Worm (Caenorhabditis elegans) whole organism, mixed stage, embryonic: ENCODE results near the gene rpc-25.

Source experiments
- M03D4.4 ChIP-seq: sonication (generic microtip); optimal IDR thresholded peaks from 2 replicates; lab custom pipeline; 2017; ENCODE audit warnings: mild to moderate bottlenecking, missing genetic modification characterization, missing compliant biosample characterization
- blmp-1 ChIP-seq: fragments of 150-350 bp; optimal IDR thresholded peaks from 2 replicates; lab custom pipeline; 2014; ENCODE audit warnings: missing biosample characterization, missing genetic modification characterization
- ceh-39 ChIP-seq: fragments of 150-350 bp; optimal IDR thresholded peaks from 2 replicates; lab custom pipeline; 2014; ENCODE audit warnings: missing biosample characterization, missing genetic modification characterization
- ceh-43 ChIP-seq: fragments of 200-800 bp; sonication (Bioruptor generic); optimal IDR thresholded peaks from 2 replicates; lab custom pipeline; 2018; ENCODE audit warnings: mild to moderate bottlenecking, missing genetic modification characterization, moderate library complexity, missing compliant biosample characterization
- ceh-83 ChIP-seq: fragments of 200-800 bp; sonication (Bioruptor generic); optimal IDR thresholded peaks from 2 replicates; lab custom pipeline; 2018; ENCODE audit warnings: mild to moderate bottlenecking, missing genetic modification characterization, missing compliant biosample characterization
- ces-1 ChIP-seq: fragments of 150-350 bp; optimal IDR thresholded peaks from 2 replicates; lab custom pipeline; 2014; ENCODE audit warnings: missing biosample characterization, missing genetic modification reagents, missing genetic modification characterization
- cnd-1 ChIP-seq: fragments of 200-800 bp; sonication (Bioruptor generic); optimal IDR thresholded peaks from 2 replicates; lab custom pipeline; 2018; ENCODE audit warnings: mild to moderate bottlenecking, missing genetic modification characterization, missing compliant biosample characterization
- drap-1 ChIP-seq: fragments of 200-800 bp; sonication (Bioruptor generic); optimal IDR thresholded peaks from 3 replicates; lab custom pipeline; 2018; ENCODE audit warnings: mild to moderate bottlenecking, missing genetic modification characterization, missing compliant biosample characterization
- elt-1 ChIP-seq: sonication (generic microtip); optimal IDR thresholded peaks from 2 replicates; lab custom pipeline; 2017; ENCODE audit warnings: missing genetic modification characterization, mild to moderate bottlenecking, missing compliant biosample characterization, antibody characterized with exemption, moderate library complexity, borderline replicate concordance; ENCODE audit not compliant: insufficient read depth
- elt-3 ChIP-seq: fragments of 150-350 bp; optimal IDR thresholded peaks from 2 replicates; lab custom pipeline; 2014; ENCODE audit warnings: missing biosample characterization, missing genetic modification characterization
- ham-2 ChIP-seq: fragments of 200-800 bp; sonication (Bioruptor generic); optimal IDR thresholded peaks from 2 replicates; lab custom pipeline; 2018; ENCODE audit warnings: mild to moderate bottlenecking, missing genetic modification characterization, missing compliant biosample characterization
- hlh-1 ChIP-seq: fragments of 150-350 bp; optimal IDR thresholded peaks from 2 replicates; lab custom pipeline; 2014; ENCODE audit warnings: missing biosample characterization, missing genetic modification reagents, missing genetic modification characterization
- lin-13 ChIP-seq: fragments of 150-350 bp; optimal IDR thresholded peaks from 2 replicates; lab custom pipeline; 2014; ENCODE audit warnings: missing biosample characterization, missing genetic modification characterization
- lin-32 ChIP-seq: fragments of 200-800 bp; sonication (Bioruptor generic); optimal IDR thresholded peaks from 2 replicates; lab custom pipeline; 2018; ENCODE audit warnings: mild to moderate bottlenecking, missing genetic modification characterization, missing compliant biosample characterization
- lsy-2 ChIP-seq: fragments of 150-350 bp; optimal IDR thresholded peaks from 2 replicates; lab custom pipeline; 2014; ENCODE audit warnings: missing biosample characterization, missing genetic modification characterization
- mab-5 ChIP-seq: fragments of 150-350 bp; optimal IDR thresholded peaks from 2 replicates; lab custom pipeline; 2014; ENCODE audit warnings: missing biosample characterization, missing genetic modification characterization
- nhr-12 ChIP-seq: fragments of 150-350 bp; optimal IDR thresholded peaks from 2 replicates; lab custom pipeline; 2014; ENCODE audit warnings: missing biosample characterization, missing genetic modification characterization
- nhr-2 ChIP-seq: fragments of 150-350 bp; optimal IDR thresholded peaks from 2 replicates; lab custom pipeline; 2014; ENCODE audit warnings: missing biosample characterization, missing genetic modification characterization
- nhr-237 ChIP-seq: fragments of 150-350 bp; optimal IDR thresholded peaks from 2 replicates; lab custom pipeline; 2014; ENCODE audit warnings: missing biosample characterization, missing genetic modification characterization
- nhr-28 ChIP-seq: fragments of 150-350 bp; optimal IDR thresholded peaks from 2 replicates; lab custom pipeline; 2014; ENCODE audit warnings: missing biosample characterization, missing genetic modification characterization
- nhr-76 ChIP-seq: sonication (generic microtip); optimal IDR thresholded peaks from 2 replicates; lab custom pipeline; 2017; ENCODE audit warnings: missing biosample characterization, missing genetic modification characterization
- pha-4 ChIP-seq: fragments of 150-350 bp; optimal IDR thresholded peaks from 2 replicates; lab custom pipeline; 2018; ENCODE audit warnings: missing biosample characterization, missing genetic modification reagents, missing genetic modification characterization
- snpc-4 ChIP-seq: fragments of 150-350 bp; optimal IDR thresholded peaks from 2 replicates; lab custom pipeline; 2014; ENCODE audit warnings: missing biosample characterization, missing genetic modification characterization
- tbx-8 ChIP-seq: fragments of 200-800 bp; sonication (Bioruptor generic); optimal IDR thresholded peaks from 2 replicates; lab custom pipeline; 2018; ENCODE audit warnings: mild to moderate bottlenecking, missing genetic modification characterization, moderate library complexity, missing compliant biosample characterization
- unc-120 ChIP-seq: sonication (generic microtip); optimal IDR thresholded peaks from 2 replicates; lab custom pipeline; 2017; ENCODE audit warnings: missing genetic modification characterization, missing compliant biosample characterization; ENCODE audit not compliant: poor library complexity, severe bottlenecking
- unc-39 ChIP-seq: fragments of 150-350 bp; optimal IDR thresholded peaks from 2 replicates; lab custom pipeline; 2014; ENCODE audit warnings: missing biosample characterization, missing genetic modification characterization
- unc-62 ChIP-seq: fragments of 150-350 bp; optimal IDR thresholded peaks from 2 replicates; lab custom pipeline; 2014; ENCODE audit warnings: missing biosample characterization, missing genetic modification reagents, missing genetic modification characterization
- zip-8 ChIP-seq: fragments of 150-350 bp; optimal IDR thresholded peaks from 2 replicates; lab custom pipeline; 2014; ENCODE audit warnings: missing biosample characterization, missing genetic modification characterization
- ztf-11 ChIP-seq: fragments of 150-350 bp; optimal IDR thresholded peaks from 2 replicates; lab custom pipeline; 2014; ENCODE audit warnings: missing biosample characterization, missing genetic modification characterization

rpc-25 gene

DNA sequence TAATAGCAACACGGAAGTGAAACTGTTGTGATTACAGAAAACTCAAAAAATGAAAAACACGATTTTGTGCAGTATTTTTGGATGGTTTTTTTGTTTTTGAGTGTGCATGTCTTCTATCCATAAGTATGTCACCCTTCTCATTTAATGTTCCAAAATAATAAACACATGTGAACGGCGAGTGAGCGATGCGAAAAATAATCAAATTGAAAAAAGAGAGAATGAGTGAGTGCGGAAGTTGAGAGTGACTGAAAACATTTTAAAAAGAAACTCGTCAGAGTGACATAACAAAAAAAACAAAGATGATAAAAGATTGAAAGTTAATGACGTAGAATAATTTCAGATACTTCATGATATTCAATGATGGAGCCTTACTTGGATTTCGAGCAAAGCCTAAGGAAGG is 43.1 kb upstream of the rpc-25 start:
- TF ChIP-seq elt-3 (tag; lab: Kevin White, UChicago) (no peak), ces-1 (GFP tag; lab: Kevin White, UChicago) (no peak), drap-1 (GFP tag; lab: Kevin White, UChicago) (no peak), ceh-83 (GFP tag; lab: Kevin White, UChicago) (no peak), unc-39 (tag; lab: Kevin White, UChicago) (no peak), elt-1 (no peak), M03D4.4 (tag; lab: Kevin White, UChicago) (no peak), mab-5 (tag; lab: Kevin White, UChicago) (no peak)
- TF ChIP-seq, all 35 proteins: peak for 0

DNA sequence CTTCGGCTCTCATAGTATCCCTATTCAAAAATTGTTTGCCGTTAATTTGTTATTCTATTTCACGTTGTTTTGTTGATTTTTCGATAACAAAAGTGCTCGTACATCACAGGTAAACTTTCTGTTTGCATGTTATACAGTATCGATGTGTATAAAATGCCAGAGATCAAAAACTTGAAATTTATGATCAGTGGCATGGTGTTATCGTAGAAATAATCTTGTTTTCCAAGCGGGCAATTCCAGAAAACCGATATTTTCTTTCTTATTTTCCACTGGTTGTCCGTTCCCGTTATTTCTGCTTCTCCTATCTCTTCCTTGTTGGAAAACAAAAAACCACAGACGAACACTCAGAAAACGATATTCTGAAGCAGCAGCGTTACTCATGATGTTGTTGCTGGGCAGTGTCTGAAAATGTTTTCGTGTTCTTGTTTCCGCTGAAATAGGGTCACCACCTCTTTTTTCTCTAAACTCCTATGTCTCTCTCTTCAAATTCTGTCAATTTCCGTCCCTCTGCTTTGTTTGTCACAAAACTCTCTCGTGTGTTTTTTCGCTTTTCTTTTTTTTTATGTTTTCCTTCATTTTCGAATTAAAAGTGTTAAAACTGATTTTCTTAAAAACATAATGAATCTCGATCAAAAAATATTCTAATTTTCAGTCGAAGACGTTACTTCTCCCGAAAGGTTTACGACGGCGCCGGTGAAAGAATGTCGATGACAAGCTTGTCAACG is 42.0 kb upstream of the rpc-25 start, which contains the start of gene akt-1:
Gene akt-1, plus strand, starts transcription at position 651 of the 725 bp plus-strand sequence.
- TF ChIP-seq nhr-2 (tag; lab: Kevin White, UChicago), result no peak
- TF ChIP-seq cnd-1 (tag; lab: Kevin White, UChicago), result no peak
- TF ChIP-seq mab-5 (tag; lab: Kevin White, UChicago), result no peak
- TF ChIP-seq elt-3 (tag; lab: Kevin White, UChicago), result no peak
- TF ChIP-seq unc-120, result no peak
- TF ChIP-seq zip-8 (tag; lab: Kevin White, UChicago), result no peak
- TF ChIP-seq unc-62 (GFP tag; lab: Kevin White, UChicago), result no peak
- TF ChIP-seq tbx-8 (GFP tag; lab: Kevin White, UChicago), result no peak
- TF ChIP-seq ham-2 (GFP tag; lab: Kevin White, UChicago), result no peak
- no peak for TF ChIP-seq hlh-1
- no peak for TF ChIP-seq nhr-76 (tag; lab: Kevin White, UChicago)

DNA sequence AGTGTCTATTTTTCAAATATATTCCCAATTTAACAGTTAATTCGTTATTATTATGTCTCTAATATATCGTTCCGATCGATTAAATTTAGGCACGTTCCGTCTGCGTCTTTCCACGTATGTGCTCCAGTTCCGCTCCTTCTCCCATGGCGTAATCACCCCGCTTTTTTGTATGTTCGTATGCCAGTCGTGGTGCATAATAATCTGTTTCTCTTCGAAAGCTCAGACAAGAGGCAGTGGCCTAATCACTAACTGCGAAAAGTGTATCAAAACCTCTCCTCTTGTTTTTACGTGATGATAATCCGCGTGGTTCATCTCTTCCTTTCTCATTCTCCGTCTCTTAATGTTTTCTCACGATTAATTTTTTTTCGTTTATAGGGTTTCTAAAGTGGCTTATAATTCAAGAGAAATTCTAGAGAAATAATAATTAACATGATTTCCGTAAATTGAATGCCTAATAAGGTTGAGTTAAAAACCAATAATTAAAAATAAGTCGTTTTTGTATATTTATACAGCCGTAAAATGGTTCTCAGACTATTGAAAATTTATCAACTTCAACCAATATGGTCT is 41.4 kb upstream of the rpc-25 start:
- TF ChIP-seq mab-5 (tag; lab: Kevin White, UChicago), result no peak
- TF ChIP-seq nhr-76 (tag; lab: Kevin White, UChicago), result no peak
- no peak for TF ChIP-seq lsy-2
- TF ChIP-seq unc-120, result no peak
- TF ChIP-seq pha-4, result no peak
- TF ChIP-seq ces-1 (GFP tag; lab: Kevin White, UChicago), result no peak
- TF ChIP-seq ztf-11 (tag; lab: Kevin White, UChicago), result no peak
- TF ChIP-seq zip-8 (tag; lab: Kevin White, UChicago), result no peak
- no peak for TF ChIP-seq M03D4.4 (tag; lab: Kevin White, UChicago)
- no peak for TF ChIP-seq ceh-39 (tag; lab: Kevin White, UChicago)
- TF ChIP-seq hlh-1, result no peak
- TF ChIP-seq tbx-8 (GFP tag; lab: Kevin White, UChicago), result no peak

DNA sequence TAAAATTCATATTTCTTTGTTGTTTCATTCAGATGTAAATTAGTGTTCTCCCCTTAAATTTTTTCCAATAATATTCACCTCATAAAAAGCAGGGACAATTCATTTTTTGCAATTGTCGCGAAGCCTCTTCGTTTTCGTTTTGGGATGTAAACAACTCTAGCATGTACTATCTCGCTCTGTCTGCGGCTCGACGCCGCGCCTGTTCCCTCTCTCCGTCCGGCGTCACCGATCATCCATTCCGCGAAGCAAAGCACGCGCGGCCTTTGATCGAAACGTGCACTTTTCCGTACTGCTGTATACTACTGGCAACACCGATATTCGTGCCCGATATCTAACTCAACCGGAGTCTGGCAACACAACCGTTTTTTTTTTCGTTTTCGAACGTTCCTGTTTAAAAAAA is 40.6 kb upstream of the rpc-25 start:
- no peak for TF ChIP-seq ceh-43 (GFP tag; lab: Kevin White, UChicago)
- no peak for TF ChIP-seq nhr-76 (tag; lab: Kevin White, UChicago)
- TF ChIP-seq nhr-28, result no peak
- TF ChIP-seq unc-39 (tag; lab: Kevin White, UChicago), result no peak
- TF ChIP-seq unc-62 (GFP tag; lab: Kevin White, UChicago), result no peak
- TF ChIP-seq nhr-12, result no peak
- peak; percentile 75 for TF ChIP-seq pha-4

ce11 chrV:10246443-10246885 is 40.1 kb upstream of the rpc-25 start:
- peak; percentile 2 for TF ChIP-seq ces-1 (GFP tag; lab: Kevin White, UChicago)
- TF ChIP-seq nhr-237 (tag; lab: Kevin White, UChicago), result no peak

DNA sequence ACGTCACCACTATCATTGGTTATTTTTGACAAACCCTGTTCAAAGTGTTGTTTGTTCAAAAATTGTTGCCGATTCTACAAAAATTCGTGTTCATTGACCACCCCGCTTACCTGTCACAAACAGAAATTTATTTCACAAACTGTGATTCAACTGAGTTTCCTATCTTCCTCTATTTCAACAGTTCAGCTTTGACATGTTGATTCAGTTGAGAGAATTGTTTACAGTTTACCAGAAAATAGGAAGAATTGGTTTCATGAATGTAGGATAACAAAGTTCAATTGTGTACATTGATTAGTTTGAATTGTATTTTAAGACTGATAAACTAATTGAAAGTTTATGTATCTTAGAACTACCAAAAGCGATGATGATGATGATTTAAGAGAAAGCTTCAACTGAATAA is 39.2 kb upstream of the rpc-25 start:
- TF ChIP-seq nhr-237 (tag; lab: Kevin White, UChicago) (no peak), lin-32 (GFP tag; lab: Kevin White, UChicago) (no peak), cnd-1 (tag; lab: Kevin White, UChicago) (no peak), lin-13 (no peak), snpc-4 (tag; lab: Kevin White, UChicago) (no peak), hlh-1 (no peak), blmp-1 (no peak), pha-4 (no peak), ces-1 (GFP tag; lab: Kevin White, UChicago) (no peak), tbx-8 (GFP tag; lab: Kevin White, UChicago) (no peak), nhr-2 (tag; lab: Kevin White, UChicago) (no peak)
